Fruit fly (Drosophila melanogaster) whole organism, embryonic: ENCODE measurements around the gene CG4271.

Experiments
- ATbp ChIP-seq: fragments of 200-800 bp; sonication (Bioruptor generic); optimal IDR thresholded peaks from 2 replicates; lab custom pipeline; 2017; ENCODE audit warnings: missing biosample characterization, mild to moderate bottlenecking, missing genetic modification characterization, missing genetic modification reagents
- CG13775 ChIP-seq: fragments of 200-800 bp; sonication (Bioruptor generic); optimal IDR thresholded peaks from 3 replicates; lab custom pipeline; 2017; ENCODE audit warnings: missing biosample characterization, mild to moderate bottlenecking, missing genetic modification characterization
- CG9609 ChIP-seq: fragments of 200-800 bp; sonication (Bioruptor generic); optimal IDR thresholded peaks from 3 replicates; lab custom pipeline; 2016; ENCODE audit warnings: missing biosample characterization, missing genetic modification characterization

dm6 chr2L:2251175-2251574 lies 33.8 kb upstream of the CG4271 start, which contains the start of gene Ser12:
- TF ChIP-seq CG9609: no peak
- no peak for TF ChIP-seq ATbp (GFP tag; lab: Kevin White, UChicago)
- TF ChIP-seq CG13775 (GFP tag; lab: Kevin White, UChicago): no peak
